Fruit fly (Drosophila melanogaster): Measurements from ENCODE around the gene CG6454.

Gene CG6454

DNA sequence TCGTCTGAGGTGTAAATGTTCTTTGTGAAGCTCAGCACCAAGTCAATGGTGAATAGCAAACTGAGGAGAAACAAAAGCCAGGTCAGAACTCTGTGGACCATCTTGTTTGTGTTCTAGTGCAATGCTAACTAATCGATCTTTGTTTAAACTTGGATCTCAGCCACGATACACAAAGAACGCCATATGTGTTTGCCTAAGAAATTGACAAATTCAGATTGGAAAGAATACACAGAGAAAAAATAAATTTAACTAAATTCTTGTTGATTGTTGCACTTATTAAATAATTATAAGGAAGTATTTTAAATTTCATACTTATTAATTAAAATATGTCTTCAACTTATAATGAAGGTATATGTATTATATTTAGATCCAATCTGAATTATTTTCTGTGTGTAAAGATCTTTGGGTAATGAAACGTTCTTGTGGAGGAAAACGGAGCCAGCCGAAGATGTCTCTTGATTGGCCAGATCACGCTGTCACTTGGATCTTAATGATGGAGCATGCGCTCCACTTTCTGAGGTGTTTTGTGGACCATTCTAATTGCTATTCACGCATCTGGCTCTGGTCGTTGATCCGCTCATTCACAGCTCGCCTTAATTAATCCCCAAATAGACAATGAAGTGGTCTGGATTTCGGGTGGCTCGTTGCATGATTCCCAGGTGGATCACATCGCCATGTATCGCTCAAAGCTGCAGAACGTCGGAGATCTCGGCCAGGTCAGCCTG, 16.1 kb downstream of the CG6454 start, which contains the start of the genes CG17784 and CG13613:
Gene CG17784 (minus strand): TSS at position 101 of the 725 bp plus-strand sequence.
Gene CG13613 (plus strand): TSS at position 675 of the 725 bp plus-strand sequence.
- no peak for TF ChIP-seq N (GFP tag; optimal IDR thresholded peaks at IDR 0.05)
- TF ChIP-seq dmrt93B (GFP tag; optimal IDR thresholded peaks at IDR 0.05): no peak
- TF ChIP-seq Jra (GFP tag; optimal IDR thresholded peaks at IDR 0.05): no peak
- no peak for TF ChIP-seq psq (GFP tag; optimal IDR thresholded peaks at IDR 0.05)
- no peak for TF ChIP-seq sage (GFP tag; optimal IDR thresholded peaks at IDR 0.05)
- TF ChIP-seq brk (GFP tag; optimal IDR thresholded peaks at IDR 0.05): no peak
- no peak for TF ChIP-seq HLH106 (tag; optimal IDR thresholded peaks at IDR 0.05)
- TF ChIP-seq woc (GFP tag; optimal IDR thresholded peaks at IDR 0.05): no peak
- TF ChIP-seq Rel (GFP tag; optimal IDR thresholded peaks at IDR 0.05): no peak
- no peak for TF ChIP-seq Rel (tag; optimal IDR thresholded peaks at IDR 0.05)
- TF ChIP-seq pan (optimal IDR thresholded peaks at IDR 0.05): no peak
- no peak for TF ChIP-seq Hnf4 (GFP tag; optimal IDR thresholded peaks at IDR 0.05)
- no peak for TF ChIP-seq Mio (GFP tag; optimal IDR thresholded peaks at IDR 0.05)

DNA sequence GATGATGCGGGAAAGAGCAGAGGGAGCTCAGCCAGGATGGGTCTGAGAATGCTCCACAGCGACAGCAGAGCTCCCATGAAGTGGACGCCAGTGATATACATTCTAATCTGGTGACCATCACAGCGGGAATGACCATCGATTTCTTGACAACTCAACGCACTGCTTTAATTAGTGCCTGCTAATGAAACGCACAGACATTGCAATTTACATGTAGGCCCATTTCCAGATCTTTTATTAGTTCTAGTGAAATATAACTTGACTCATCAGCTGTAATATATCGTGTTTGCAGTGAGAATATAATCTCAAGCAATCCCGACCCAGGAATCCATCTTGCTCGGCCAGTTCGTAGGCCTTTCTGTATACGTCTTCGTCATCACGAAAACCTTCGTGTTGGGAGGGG, 18.1 kb downstream of the CG6454 start, which contains the start of gene CG42811:
Gene CG42811 (minus strand): TSS at position 101 of the 400 bp plus-strand sequence.
- no peak for TF ChIP-seq rgr (GFP tag; optimal IDR thresholded peaks at IDR 0.05)
- no peak for TF ChIP-seq br (GFP tag; optimal IDR thresholded peaks at IDR 0.05)
- TF ChIP-seq Dif (GFP tag; optimal IDR thresholded peaks at IDR 0.05; ENCODE audit: partially characterized antibody): no peak
- TF ChIP-seq Mio (GFP tag; optimal IDR thresholded peaks at IDR 0.05): no peak
- TF ChIP-seq Sp1 (GFP tag; optimal IDR thresholded peaks at IDR 0.05): no peak
- TF ChIP-seq Dfd (GFP tag; optimal IDR thresholded peaks at IDR 0.05): no peak
- TF ChIP-seq dl (GFP tag; optimal IDR thresholded peaks at IDR 0.05; ENCODE audit: insufficient read depth in 1 of 2, partially characterized antibody in 2 of 2): no peak

DNA sequence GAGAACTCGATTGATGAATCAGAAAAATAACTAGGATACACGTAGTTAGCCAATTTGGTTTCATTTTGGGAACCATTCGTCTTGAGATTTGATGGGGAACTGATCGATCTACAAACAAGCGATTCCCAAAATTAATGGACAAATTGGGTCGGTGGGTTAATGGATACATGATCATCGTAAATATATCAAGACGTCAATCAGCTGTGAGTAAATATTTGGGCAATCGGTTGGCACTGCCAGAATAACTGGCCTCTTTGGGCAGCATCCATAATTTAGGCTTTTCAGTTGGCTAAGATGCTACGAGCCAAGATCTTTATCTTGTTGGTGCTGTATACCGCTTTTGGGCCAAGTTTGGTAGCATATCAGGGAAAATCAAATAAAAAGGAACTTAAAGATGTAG, 19.1 kb downstream of the CG6454 start, which contains the start of the genes CG42812 and CG33341:
Gene CG42812 (minus strand): TSS at position 101 of the 400 bp plus-strand sequence.
Gene CG33341 (plus strand): TSS at position 295 of the 400 bp plus-strand sequence.
- no peak for TF ChIP-seq Mio (GFP tag; optimal IDR thresholded peaks at IDR 0.05)
- TF ChIP-seq jim (GFP tag; optimal IDR thresholded peaks at IDR 0.05): no peak
- TF ChIP-seq CG32264 (GFP tag; optimal IDR thresholded peaks at IDR 0.05): no peak
- TF ChIP-seq CrebA (GFP tag; optimal IDR thresholded peaks at IDR 0.05; ENCODE audit: borderline replicate concordance): no peak
- no peak for TF ChIP-seq psq (GFP tag; optimal IDR thresholded peaks at IDR 0.05)
- no peak for TF ChIP-seq tai (GFP tag; optimal IDR thresholded peaks at IDR 0.05)
- TF ChIP-seq br (GFP tag; optimal IDR thresholded peaks at IDR 0.05): no peak
- no peak for TF ChIP-seq rgr (GFP tag; optimal IDR thresholded peaks at IDR 0.05)
- TF ChIP-seq usp (GFP tag; optimal IDR thresholded peaks at IDR 0.05): no peak
- TF ChIP-seq dmrt93B (GFP tag; optimal IDR thresholded peaks at IDR 0.05): no peak
- TF ChIP-seq Abd-B (GFP tag; optimal IDR thresholded peaks at IDR 0.05): no peak
- no peak for TF ChIP-seq CG9705 (GFP tag; optimal IDR thresholded peaks at IDR 0.05)
- no peak for TF ChIP-seq lola (GFP tag; optimal IDR thresholded peaks at IDR 0.05)
- no peak for TF ChIP-seq HLH106 (tag; optimal IDR thresholded peaks at IDR 0.05)

DNA sequence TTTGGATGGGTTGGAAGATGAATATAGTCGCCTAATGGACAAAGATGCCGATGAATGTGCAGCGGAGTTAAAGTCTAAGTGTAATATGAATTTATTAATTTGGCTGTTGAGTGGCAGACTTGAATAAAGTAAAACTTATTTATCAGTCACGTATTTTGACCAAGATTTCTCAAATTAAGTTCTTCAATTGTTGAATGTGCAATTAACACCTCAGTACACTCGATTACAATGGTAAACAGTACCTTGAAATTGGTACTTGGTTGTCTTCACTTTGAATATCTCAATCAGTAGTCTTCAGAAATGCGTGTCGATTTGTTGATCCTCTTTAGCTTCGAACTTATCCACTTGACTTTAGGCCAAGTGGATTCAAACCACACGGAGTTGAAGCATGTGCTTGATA, 20.3 kb downstream of the CG6454 start, which contains the start of gene CG13614:
Gene CG13614 (plus strand): TSS at position 301 of the 400 bp plus-strand sequence.
- TF ChIP-seq fru (GFP tag; optimal IDR thresholded peaks at IDR 0.05) (no peak), foxo (GFP tag; optimal IDR thresholded peaks at IDR 0.05) (no peak), dsf (GFP tag; optimal IDR thresholded peaks at IDR 0.05; ENCODE audit: borderline replicate concordance) (no peak), br (GFP tag; optimal IDR thresholded peaks at IDR 0.05) (no peak), Sp1 (GFP tag; optimal IDR thresholded peaks at IDR 0.05) (no peak), Rel (GFP tag; optimal IDR thresholded peaks at IDR 0.05) (no peak), Rel (tag; optimal IDR thresholded peaks at IDR 0.05) (no peak), pan (optimal IDR thresholded peaks at IDR 0.05) (no peak), sv (GFP tag; optimal IDR thresholded peaks at IDR 0.05) (no peak)

DNA sequence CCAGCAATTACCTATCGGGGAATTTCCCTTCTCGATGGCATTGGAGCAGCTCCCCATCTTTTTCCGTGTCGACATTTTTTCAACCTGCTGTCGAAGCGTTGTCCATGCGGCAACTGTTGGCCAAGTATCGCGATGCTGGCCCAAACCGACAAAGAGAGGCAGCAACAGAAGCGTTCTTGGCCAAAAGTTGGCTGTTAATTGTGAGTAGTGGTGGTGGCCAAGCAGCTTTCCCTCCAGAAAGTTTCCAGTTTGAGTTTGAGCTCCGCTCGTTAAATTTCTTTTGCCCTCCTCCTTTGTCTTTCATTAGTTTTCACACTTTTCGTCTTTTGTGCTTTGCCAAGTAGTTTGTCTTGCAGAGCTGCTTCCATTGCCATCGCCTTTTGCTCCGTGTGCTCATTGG, 23.7 kb downstream of the CG6454 start, which contains the start of gene CG17782:
Gene CG17782 (minus strand): TSS at position 101 of the 400 bp plus-strand sequence.
- TF ChIP-seq woc (GFP tag; optimal IDR thresholded peaks at IDR 0.05) (no peak), dmrt93B (GFP tag; optimal IDR thresholded peaks at IDR 0.05) (no peak), fru (GFP tag; optimal IDR thresholded peaks at IDR 0.05) (no peak), br (GFP tag; optimal IDR thresholded peaks at IDR 0.05) (no peak), CG32264 (GFP tag; optimal IDR thresholded peaks at IDR 0.05) (no peak), Jra (GFP tag; optimal IDR thresholded peaks at IDR 0.05) (no peak), sage (GFP tag; optimal IDR thresholded peaks at IDR 0.05) (no peak), lola (GFP tag; optimal IDR thresholded peaks at IDR 0.05) (no peak), HLH106 (tag; optimal IDR thresholded peaks at IDR 0.05) (no peak)
